Worm (Caenorhabditis elegans): ENCODE measurements around the gene srz-83.
A peak's percentile ranks its signal among the peaks of the same experiment; 100 is the strongest.

srz-83 gene

DNA sequence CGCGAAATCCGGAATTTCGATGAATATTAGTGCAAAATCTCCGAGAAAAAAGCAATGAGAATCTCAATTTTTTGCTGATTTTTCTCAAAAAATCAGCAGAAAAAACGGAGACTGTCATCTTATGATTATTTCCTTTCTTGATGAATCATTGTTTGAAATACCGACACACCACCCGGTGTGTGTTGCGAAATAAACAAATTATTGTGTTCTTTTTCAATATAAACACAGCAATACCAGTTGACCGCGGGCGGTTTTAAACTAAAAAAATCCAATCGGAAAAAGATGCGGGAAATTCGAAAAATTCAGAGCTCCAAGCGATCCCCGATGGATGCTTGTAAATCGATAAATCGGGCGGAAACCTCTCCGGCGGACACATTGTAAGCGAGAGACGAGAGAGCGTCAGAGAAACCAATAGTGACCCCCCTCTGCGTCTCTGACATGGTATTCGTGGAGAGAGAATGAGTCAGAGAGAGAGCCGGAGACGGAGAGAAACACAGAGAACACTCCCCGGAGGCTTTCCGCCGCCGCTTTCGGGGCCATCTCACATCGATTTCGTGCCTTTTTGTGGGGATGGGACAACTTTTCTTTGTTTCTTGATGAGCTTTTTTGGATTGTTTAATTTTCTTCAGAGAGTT, 11.3 kb downstream of the srz-83 start (continued):
- TF ChIP-seq efl-3 (GFP tag; optimal IDR thresholded peaks at IDR 0.05) (no peak), ceh-82 (tag; optimal IDR thresholded peaks at IDR 0.05) (peak; percentile 58 to 83 (median 59)), nhr-77 (tag; optimal IDR thresholded peaks at IDR 0.05) (peak; percentile 35)

DNA sequence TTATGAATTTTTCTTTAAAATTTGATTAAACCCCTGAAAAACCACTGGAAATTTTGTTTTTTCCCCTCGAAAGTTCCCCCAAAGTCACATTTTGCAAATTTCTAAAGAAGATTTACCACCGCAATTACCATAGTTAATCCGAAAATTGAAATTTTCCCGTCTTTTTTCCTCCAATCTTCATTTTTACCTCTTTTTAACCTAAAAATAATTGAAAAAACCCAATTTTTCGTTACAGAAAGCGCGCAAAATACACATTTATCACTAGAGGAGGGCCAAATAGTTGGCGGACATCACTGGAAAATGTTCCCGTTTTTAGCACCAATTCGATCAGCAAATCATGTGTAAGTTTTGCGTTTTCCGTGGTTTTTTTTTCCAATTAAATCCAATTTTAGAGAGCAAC, 12.3 kb downstream of the srz-83 start, which contains the start of gene unc-33:
Gene unc-33, plus strand, starts transcription at position 301 of the 400 bp plus-strand sequence.
- no peak for TF ChIP-seq irx-1 (tag; optimal IDR thresholded peaks at IDR 0.05)
- no peak for TF ChIP-seq lsy-2 (tag; optimal IDR thresholded peaks at IDR 0.05)
- TF ChIP-seq egl-27 (tag; optimal IDR thresholded peaks at IDR 0.05), result no peak
- TF ChIP-seq ztf-11 (tag; optimal IDR thresholded peaks at IDR 0.05), result no peak
- no peak for TF ChIP-seq fkh-10 (GFP tag; optimal IDR thresholded peaks at IDR 0.05)
- no peak for TF ChIP-seq sup-37 (GFP tag; optimal IDR thresholded peaks at IDR 0.05)
- no peak for TF ChIP-seq C16A3.4 (tag; optimal IDR thresholded peaks at IDR 0.05)
- TF ChIP-seq mep-1 (tag; optimal IDR thresholded peaks at IDR 0.05), result no peak
- TF ChIP-seq pag-3 (tag; optimal IDR thresholded peaks at IDR 0.05; ENCODE audit: borderline replicate concordance, insufficient read depth), result no peak
- TF ChIP-seq nhr-71 (tag; optimal IDR thresholded peaks at IDR 0.05), result no peak
- no peak for TF ChIP-seq ets-5 (GFP tag; IDR thresholded peaks at IDR 0.05)
- no peak for TF ChIP-seq unc-86 (tag; optimal IDR thresholded peaks at IDR 0.05)
- no peak for TF ChIP-seq mef-2 (tag; optimal IDR thresholded peaks at IDR 0.05)
- TF ChIP-seq sox-4 (tag; optimal IDR thresholded peaks at IDR 0.05), result no peak
- TF ChIP-seq efl-3 (GFP tag; optimal IDR thresholded peaks at IDR 0.05), result no peak
- no peak for TF ChIP-seq snpc-4 (tag; optimal IDR thresholded peaks at IDR 0.05)

DNA sequence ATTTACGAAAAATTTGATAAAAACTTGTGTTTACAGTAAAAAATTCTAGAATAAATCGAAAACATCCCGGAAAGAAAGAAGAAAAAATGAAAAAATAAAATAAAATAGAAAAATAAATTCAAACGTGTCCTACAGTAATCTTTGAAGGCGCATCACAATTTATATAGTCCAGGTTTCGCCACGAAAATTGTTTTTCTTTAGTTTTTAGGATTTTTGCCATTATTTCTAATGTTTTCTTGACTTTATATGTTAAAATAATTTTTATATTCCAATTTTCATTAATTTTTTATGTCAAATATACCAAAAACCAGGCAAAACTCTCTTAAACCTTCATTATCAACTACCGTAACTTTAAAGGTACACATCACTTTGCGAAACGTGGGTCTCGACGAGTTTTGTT, 13.3 kb downstream of the srz-83 start:
- TF ChIP-seq mef-2 (tag; optimal IDR thresholded peaks at IDR 0.05) (no peak), grh-1 (GFP tag; IDR thresholded peaks at IDR 0.05) (no peak), egl-13 (tag; optimal IDR thresholded peaks at IDR 0.05) (no peak), ceh-8 (GFP tag; optimal IDR thresholded peaks at IDR 0.05) (no peak), nhr-11 (tag; optimal IDR thresholded peaks at IDR 0.05) (no peak), pax-3 (tag; optimal IDR thresholded peaks at IDR 0.05) (no peak), C16A3.4 (tag; optimal IDR thresholded peaks at IDR 0.05) (no peak), zag-1 (tag; optimal IDR thresholded peaks at IDR 0.05) (no peak), nhr-28 (tag; optimal IDR thresholded peaks at IDR 0.05) (no peak), efl-3 (GFP tag; optimal IDR thresholded peaks at IDR 0.05) (no peak), lin-35 (GFP tag; optimal IDR thresholded peaks at IDR 0.05) (no peak), fkh-10 (GFP tag; optimal IDR thresholded peaks at IDR 0.05) (no peak), nhr-19 (GFP tag; conservative IDR thresholded peaks at IDR 0.05) (no peak), efl-1 (optimal IDR thresholded peaks at IDR 0.05) (no peak), efl-1 (GFP tag; optimal IDR thresholded peaks at IDR 0.05 in 1 of 2) (no peak), unc-30 (tag; optimal IDR thresholded peaks at IDR 0.05) (no peak), alr-1 (tag; optimal IDR thresholded peaks at IDR 0.05; ENCODE audit: borderline replicate concordance) (no peak), nhr-237 (tag; optimal IDR thresholded peaks at IDR 0.05) (no peak)

DNA sequence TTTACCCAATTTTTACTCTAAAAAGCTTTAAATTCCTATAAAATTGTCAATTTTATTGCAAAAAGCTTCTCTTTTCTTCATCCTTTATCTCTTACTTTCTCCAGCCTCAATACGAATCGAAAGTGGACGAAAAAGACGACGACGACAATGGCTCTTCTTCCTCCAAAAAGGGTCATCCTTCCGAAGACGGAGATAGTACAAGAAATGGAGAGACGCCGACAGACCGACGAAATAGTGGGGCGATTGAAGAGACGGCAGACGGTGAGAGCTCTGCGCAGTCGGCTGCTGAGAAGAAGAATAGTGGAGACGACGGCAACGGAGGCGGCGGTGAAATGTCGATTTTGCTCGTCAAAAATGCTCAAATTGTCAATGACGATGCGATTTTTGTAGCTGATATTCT, 15.1 kb downstream of the srz-83 start:
- TF ChIP-seq unc-86 (tag; optimal IDR thresholded peaks at IDR 0.05) (peak; percentile 63), zip-4 (GFP tag; optimal IDR thresholded peaks at IDR 0.05) (no peak), sox-4 (tag; optimal IDR thresholded peaks at IDR 0.05) (no peak), nhr-85 (tag) (no peak), grh-1 (GFP tag; IDR thresholded peaks at IDR 0.05) (no peak), ztf-4 (tag; optimal IDR thresholded peaks at IDR 0.05) (no peak), nhr-237 (tag; optimal IDR thresholded peaks at IDR 0.05) (no peak), ceh-82 (tag; optimal IDR thresholded peaks at IDR 0.05) (peak; percentile 37 to 66 (median 53)), nhr-90 (tag; optimal IDR thresholded peaks at IDR 0.05; ENCODE audit: poor library complexity) (peak; percentile 1), blmp-1 (tag; optimal IDR thresholded peaks at IDR 0.05) (peak; percentile 98), egl-27 (tag; optimal IDR thresholded peaks at IDR 0.05) (no peak), ama-1 (optimal IDR thresholded peaks at IDR 0.05) (no peak), C16A3.4 (tag; optimal IDR thresholded peaks at IDR 0.05) (no peak), nhr-11 (tag; optimal IDR thresholded peaks at IDR 0.05) (no peak), sptf-1 (tag; optimal IDR thresholded peaks at IDR 0.05) (no peak), lin-39 (tag; optimal IDR thresholded peaks at IDR 0.05) (no peak), swsn-7 (tag; optimal IDR thresholded peaks at IDR 0.05) (peak; percentile 76), aly-2 (tag; optimal IDR thresholded peaks at IDR 0.05) (no peak), hlh-4 (tag; optimal IDR thresholded peaks at IDR 0.05) (no peak), lin-35 (GFP tag; optimal IDR thresholded peaks at IDR 0.05) (peak; percentile 16 to 28), fkh-10 (GFP tag; optimal IDR thresholded peaks at IDR 0.05) (peak; percentile 8), egl-13 (tag; optimal IDR thresholded peaks at IDR 0.05) (peak; percentile 6), nhr-84 (tag; optimal IDR thresholded peaks at IDR 0.05) (no peak), skn-1 (tag; optimal IDR thresholded peaks at IDR 0.05) (no peak), aha-1 (tag; optimal IDR thresholded peaks at IDR 0.05) (no peak), snpc-4 (tag; optimal IDR thresholded peaks at IDR 0.05) (peak; percentile 88), Y116A8C.19 (tag; optimal IDR thresholded peaks at IDR 0.05; ENCODE audit: borderline replicate concordance) (no peak)
